Worm (Caenorhabditis elegans) whole organism, dauer: Measurements from ENCODE around the gene chil-9.

ENCODE experiments used
- unc-62 ChIP-seq: sonication (generic microtip); optimal IDR thresholded peaks from 2 replicates; lab custom pipeline; 2017; ENCODE audit warnings: missing biosample characterization, missing genetic modification reagents, missing genetic modification characterization

chil-9 gene

DNA sequence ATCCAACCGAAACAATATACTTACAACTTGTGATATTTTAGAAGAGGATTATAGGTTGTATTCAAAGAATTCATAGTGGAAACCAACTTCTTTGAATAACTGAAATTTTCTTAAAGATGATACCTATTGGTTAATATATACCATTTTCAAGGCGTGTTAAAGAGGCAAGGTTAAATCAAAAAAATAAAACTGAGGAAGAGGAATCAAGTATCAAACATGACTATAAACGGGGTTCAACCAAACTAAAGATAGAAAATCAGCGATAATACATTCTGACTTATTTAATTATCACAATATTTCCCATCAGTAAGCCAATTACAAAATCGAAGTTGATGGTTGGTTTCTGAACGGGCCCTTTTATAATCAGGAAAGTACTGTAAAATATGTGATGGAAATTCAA, 16.3 kb upstream of the chil-9 start, which contains the start of gene chil-3:
Gene chil-3, minus strand, starts transcription at position 101 of the 400 bp plus-strand sequence.
- no peak for TF ChIP-seq unc-62 (GFP tag; lab: Kevin White, UChicago)

ce11 chrII:9859575-9859974, 14.4 kb upstream of the chil-9 start, which contains the start of gene chil-5:
TSS of gene chil-5 (minus strand) at chrII:9859675.
- no peak for TF ChIP-seq unc-62 (GFP tag; lab: Kevin White, UChicago)

DNA sequence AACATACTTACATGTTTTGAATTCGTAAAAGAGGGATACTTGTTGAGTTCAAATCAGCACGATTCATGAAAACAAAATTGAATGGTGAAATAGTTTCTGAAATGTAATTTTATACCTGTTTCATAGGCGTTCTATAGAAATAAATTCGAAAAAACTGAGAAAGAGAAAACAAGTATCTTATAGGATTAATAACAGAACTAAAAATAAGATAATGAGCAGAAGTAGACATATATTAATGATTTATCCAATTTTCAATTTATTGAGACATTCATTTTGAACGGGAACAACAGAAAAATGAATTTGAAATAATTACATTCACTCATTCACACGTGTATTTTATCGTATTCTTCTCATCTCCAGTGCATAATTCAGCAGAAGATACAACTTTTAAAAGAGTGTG, 12.7 kb upstream of the chil-9 start, which contains the start of gene chil-6:
Gene chil-6, minus strand, starts transcription at position 101 of the 400 bp plus-strand sequence.
- TF ChIP-seq unc-62 (GFP tag; lab: Kevin White, UChicago) = no peak

DNA sequence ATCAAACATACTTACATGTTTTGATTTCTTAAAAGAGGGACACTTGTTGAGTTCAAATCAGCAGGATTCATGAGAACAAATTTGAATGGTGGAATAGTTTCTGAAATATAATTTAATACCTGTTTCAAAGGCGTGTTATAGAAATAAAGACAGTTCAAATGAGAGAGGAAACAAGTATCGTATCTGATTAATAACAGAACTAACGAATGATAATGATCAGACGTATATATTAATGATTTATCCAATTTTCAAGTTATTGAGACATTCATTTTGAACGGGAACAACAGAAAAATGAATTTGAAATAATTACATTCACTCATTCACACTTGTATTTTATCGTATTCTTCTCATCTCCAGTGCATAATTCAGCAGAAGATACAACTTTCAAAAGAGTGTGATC, 10.5 kb upstream of the chil-9 start, which contains the start of gene chil-4:
Gene chil-4, minus strand, starts transcription at position 101 of the 400 bp plus-strand sequence.
- no peak for TF ChIP-seq unc-62 (GFP tag; lab: Kevin White, UChicago)

DNA sequence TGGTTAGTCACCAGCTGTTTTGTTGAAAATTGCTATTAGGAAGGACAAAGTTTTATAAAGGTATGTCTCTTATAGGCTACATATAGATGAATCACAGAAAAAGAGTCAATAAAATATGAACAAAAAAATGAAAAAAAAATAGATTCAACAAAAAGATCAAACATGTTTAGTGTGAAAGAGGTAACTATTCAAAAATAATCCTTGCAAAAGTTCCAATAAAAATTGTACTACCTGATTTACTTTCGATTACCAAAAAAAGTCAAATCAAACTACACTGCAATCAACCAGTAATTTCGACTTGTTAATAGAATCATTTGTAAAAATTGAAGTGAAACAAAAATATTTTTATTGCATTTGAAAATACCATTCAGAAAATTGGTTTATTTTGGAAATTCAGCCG, 5.8 kb upstream of the chil-9 start, which contains the start of gene ZK938.10:
Gene ZK938.10, minus strand, starts transcription at position 101 of the 400 bp plus-strand sequence.
- no peak for TF ChIP-seq unc-62 (GFP tag; lab: Kevin White, UChicago)

ce11 chrII:9849497-9849896, 4.4 kb upstream of the chil-9 start, which contains the start of gene old-2:
TSS of gene old-2 (minus strand) at chrII:9849597.
- TF ChIP-seq unc-62 (GFP tag; lab: Kevin White, UChicago) = no peak

- TF ChIP-seq unc-62 (GFP tag; lab: Kevin White, UChicago) = no peak
Measured at ce11 chrII:9841985-9842505, 3.1 kb downstream of the chil-9 start, which contains the start of gene rnh-1.2. TSS of gene rnh-1.2 (minus strand) at chrII:9842035.

DNA sequence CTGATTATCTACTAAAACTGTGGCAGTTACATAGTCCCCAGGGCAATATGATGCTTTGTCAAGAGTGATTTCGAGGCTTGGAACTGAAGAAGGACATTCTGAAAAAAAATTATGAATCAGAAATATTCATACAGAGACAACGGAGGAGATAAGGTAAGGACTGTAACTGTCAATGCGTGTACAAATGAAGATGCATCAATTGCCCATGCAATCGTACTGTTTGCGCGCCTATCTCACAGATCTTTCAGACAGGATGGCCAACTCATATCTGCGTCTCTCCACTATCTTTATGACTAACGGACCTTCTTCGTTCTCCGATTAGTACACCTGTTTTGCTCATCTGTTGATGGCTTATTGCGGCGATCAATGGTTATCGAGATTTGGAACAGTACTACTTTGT, 4.8 kb downstream of the chil-9 start, which contains the start of gene ZK938.11:
Gene ZK938.11, minus strand, starts transcription at position 101 of the 400 bp plus-strand sequence.
- no peak for TF ChIP-seq unc-62 (GFP tag; lab: Kevin White, UChicago)

DNA sequence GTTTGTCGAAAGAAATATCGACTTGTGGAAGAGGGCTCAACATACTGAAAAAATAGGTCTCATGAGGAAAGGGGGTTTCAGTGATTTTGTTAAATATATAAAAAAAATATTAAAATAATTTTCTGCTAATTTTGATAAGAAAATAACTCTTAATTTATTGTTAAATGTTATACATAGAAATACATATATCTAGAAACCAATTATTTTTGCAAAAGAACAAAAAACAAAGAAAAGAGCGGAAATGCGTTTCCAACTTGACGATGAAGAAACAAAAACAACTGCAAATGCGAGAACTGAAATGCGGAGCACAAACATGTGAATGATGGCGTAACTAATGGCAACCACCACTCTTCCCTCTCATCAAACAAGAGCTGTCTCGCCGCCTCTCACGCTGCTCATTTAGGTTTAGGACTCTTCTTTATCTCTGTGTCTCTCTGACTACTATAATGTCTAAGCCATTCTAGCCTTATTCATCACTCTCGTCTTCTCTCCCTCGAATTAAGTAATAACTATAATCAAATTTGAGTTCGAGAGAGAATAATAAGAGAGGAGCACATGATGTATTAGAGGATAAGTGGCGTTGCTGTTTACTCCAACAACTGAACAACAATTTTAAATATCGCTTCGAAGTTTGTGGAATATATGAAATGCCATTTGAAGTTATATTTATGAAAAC, 6.7 kb downstream of the chil-9 start, which contains the start of gene arrd-4:
Gene arrd-4, minus strand, starts transcription at position 51 of the 676 bp plus-strand sequence.
- no peak for TF ChIP-seq unc-62 (GFP tag; lab: Kevin White, UChicago)

ce11 chrII:9835958-9836357, 9.2 kb downstream of the chil-9 start:
- TF ChIP-seq unc-62 (GFP tag; lab: Kevin White, UChicago) = no peak

- TF ChIP-seq unc-62 (GFP tag; lab: Kevin White, UChicago) = no peak
Measured at ce11 chrII:9834921-9835320, 10.2 kb downstream of the chil-9 start, which contains the start of gene arrd-5. TSS of gene arrd-5 (plus strand) at chrII:9835221.

DNA sequence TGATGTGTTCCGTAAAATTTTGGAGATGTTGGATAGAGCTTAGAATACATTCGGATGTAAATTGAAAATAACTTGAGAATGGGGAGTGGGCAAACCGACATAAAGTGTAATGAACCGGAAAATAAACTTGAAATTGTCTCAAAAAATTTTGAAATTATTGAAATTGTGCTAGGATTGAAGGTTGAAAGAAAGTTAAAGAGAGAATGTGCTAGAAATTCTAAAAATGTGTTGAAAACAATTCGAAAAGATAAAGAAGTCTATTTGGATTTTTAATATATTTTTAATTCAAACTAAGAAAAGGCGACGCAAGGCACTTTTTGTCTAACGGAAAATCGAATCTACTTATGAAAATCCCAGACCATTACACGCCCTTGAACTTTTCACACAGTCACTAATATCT, 11.3 kb downstream of the chil-9 start, which contains the start of gene ZK938.3:
Gene ZK938.3, minus strand, starts transcription at position 101 of the 400 bp plus-strand sequence.
- no peak for TF ChIP-seq unc-62 (GFP tag; lab: Kevin White, UChicago)

ce11 chrII:9831033-9831432, 14.1 kb downstream of the chil-9 start, which contains the start of gene ZK938.12:
TSS of gene ZK938.12 (plus strand) at chrII:9831333.
- TF ChIP-seq unc-62 (GFP tag; lab: Kevin White, UChicago) = no peak

ce11 chrII:9829108-9829507, 16.0 kb downstream of the chil-9 start, which contains the start of gene ZK938.1:
TSS of gene ZK938.1 (plus strand) at chrII:9829408.
- TF ChIP-seq unc-62 (GFP tag; lab: Kevin White, UChicago) = no peak

DNA sequence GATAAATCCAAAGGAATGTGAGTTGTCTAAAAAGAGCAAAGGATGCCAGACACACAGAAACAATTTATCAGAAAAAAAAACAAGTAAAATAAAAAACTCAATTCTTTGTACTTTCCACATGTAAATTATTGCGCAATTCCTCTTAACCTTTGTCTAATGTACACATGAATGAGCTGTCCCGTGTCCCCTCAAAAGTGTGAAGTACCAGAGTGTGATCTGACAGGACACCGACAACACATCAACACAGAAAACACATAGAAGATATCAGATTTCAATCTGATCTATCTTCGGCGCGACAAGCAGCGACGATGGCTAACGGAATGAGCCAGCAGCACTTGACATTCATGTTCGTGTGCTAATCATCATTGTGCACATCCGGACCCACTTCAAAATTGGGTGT, 16.6 kb downstream of the chil-9 start:
- no peak for TF ChIP-seq unc-62 (GFP tag; lab: Kevin White, UChicago)

DNA sequence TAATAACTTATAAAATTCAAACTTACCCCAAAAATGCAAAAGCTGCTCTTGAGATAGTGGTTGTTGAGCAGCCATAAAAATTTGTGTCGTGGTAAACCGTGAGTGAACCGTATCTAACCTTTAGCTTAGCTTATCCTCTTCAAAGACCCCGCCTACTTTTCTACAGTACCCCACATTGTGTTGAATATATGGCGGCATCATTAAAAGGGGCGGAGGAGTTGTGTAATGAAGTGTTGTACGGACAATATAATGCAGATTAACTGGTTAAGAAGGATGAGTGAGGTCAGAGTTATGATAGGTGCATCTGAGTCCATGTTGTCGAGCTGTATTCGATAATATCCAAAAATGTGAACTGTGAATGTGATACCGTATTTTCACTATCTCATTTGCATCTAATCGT, 17.3 kb downstream of the chil-9 start, which contains the start of gene eyg-1:
Gene eyg-1, minus strand, starts transcription at position 101 of the 400 bp plus-strand sequence.
- no peak for TF ChIP-seq unc-62 (GFP tag; lab: Kevin White, UChicago)
